Worm (Caenorhabditis elegans) whole organism, young adult: ENCODE data around the gene K08H2.10.

Source experiments
- B0035.1 ChIP-seq: sonication (generic microtip); optimal IDR thresholded peaks from 2 replicates; lab custom pipeline; 2016; ENCODE audit warnings: missing genetic modification characterization, mild to moderate bottlenecking, missing compliant biosample characterization, missing genotype, missing genetic modification reagents
- B0261.1 ChIP-seq: sonication (generic microtip); optimal IDR thresholded peaks from 2 replicates; lab custom pipeline; 2016; ENCODE audit warnings: mild to moderate bottlenecking, missing genetic modification characterization, moderate library complexity, missing compliant biosample characterization
- B0336.3 ChIP-seq: fragments of 200-800 bp; sonication (Bioruptor generic); IDR thresholded peaks from 2 replicates; pipeline ENCODE4 v1.3.6; 2022; ENCODE audit warnings: missing genetic modification characterization, missing compliant biosample characterization
- D2030.7 ChIP-seq: fragments of 200-800 bp; sonication (Bioruptor generic); IDR thresholded peaks from 2 replicates; pipeline ENCODE4 v1.3.6; 2022; ENCODE audit warnings: missing genetic modification reagents, missing genetic modification characterization, missing compliant biosample characterization
- F10E7.11 ChIP-seq: sonication (generic microtip); optimal IDR thresholded peaks from 2 replicates; lab custom pipeline; 2017; ENCODE audit warnings: mild to moderate bottlenecking, missing genetic modification characterization, moderate library complexity, missing compliant biosample characterization
- F37B4.10 ChIP-seq: fragments of 200-800 bp; sonication (Bioruptor generic); IDR thresholded peaks from 2 replicates; pipeline ENCODE4 v1.3.6; 2022; ENCODE audit warnings: missing genetic modification characterization, missing compliant biosample characterization
- Y56A3A.18 ChIP-seq: fragments of 200-800 bp; sonication (Bioruptor generic); IDR thresholded peaks from 2 replicates; pipeline ENCODE4 v1.3.6; 2022; ENCODE audit warnings: missing genetic modification reagents, missing genetic modification characterization, missing compliant biosample characterization
- ama-1 ChIP-seq, 3 experiments: fragments of 150-350 bp in 1 of 3; sonication (generic microtip) in 2 of 3; optimal IDR thresholded peaks; 2 replicates each; lab custom pipeline; 2014 to 2018; ENCODE audit warnings: missing biosample characterization in 2 of 3, missing genetic modification characterization in 2 of 3, missing genetic modification reagents in 2 of 3
- attf-6 ChIP-seq: fragments of 200-800 bp; sonication (Bioruptor generic); IDR thresholded peaks from 2 replicates; pipeline ENCODE4 v1.3.6; 2022; ENCODE audit warnings: missing genetic modification reagents, missing genetic modification characterization, missing compliant biosample characterization
- cebp-1 ChIP-seq, 2 experiments: fragments of 200-800 bp in 1 of 2; sonication (Bioruptor generic) in 1 of 2; sonication (generic microtip) in 1 of 2; IDR thresholded peaks in 1 of 2; optimal IDR thresholded peaks in 1 of 2; 2 replicates each; pipeline versions ENCODE4 v1.3.6 to Lab custom; 2017 to 2022; ENCODE audit warnings: missing compliant biosample characterization in 2 of 2, missing genetic modification characterization in 2 of 2, mild to moderate bottlenecking in 1 of 2, missing genetic modification reagents in 1 of 2, moderate library complexity in 1 of 2
- ceh-100 ChIP-seq: fragments of 200-800 bp; sonication (Bioruptor generic); IDR thresholded peaks from 2 replicates; pipeline ENCODE4 v1.3.6; 2022; ENCODE audit warnings: missing genetic modification reagents, missing genetic modification characterization, missing compliant biosample characterization
- ceh-27 ChIP-seq: fragments of 200-800 bp; sonication (Bioruptor generic); optimal IDR thresholded peaks from 2 replicates; lab custom pipeline; 2018; ENCODE audit warnings: mild to moderate bottlenecking, missing genetic modification characterization, moderate library complexity, missing compliant biosample characterization
- ceh-40 ChIP-seq: fragments of 200-800 bp; sonication (Bioruptor generic); IDR thresholded peaks from 2 replicates; pipeline ENCODE4 v1.3.6; 2022; ENCODE audit warnings: missing genetic modification characterization, missing compliant biosample characterization
- ceh-58 ChIP-seq: fragments of 200-800 bp; sonication (Bioruptor generic); IDR thresholded peaks from 2 replicates; pipeline ENCODE4 v1.3.6; 2022; ENCODE audit warnings: missing genetic modification characterization, missing compliant biosample characterization
- ceh-79 ChIP-seq: sonication (generic microtip); optimal IDR thresholded peaks from 2 replicates; lab custom pipeline; 2017; ENCODE audit warnings: mild to moderate bottlenecking, missing genetic modification characterization, missing compliant biosample characterization
- die-1 ChIP-seq: sonication (generic microtip); optimal IDR thresholded peaks from 2 replicates; lab custom pipeline; 2016; ENCODE audit warnings: missing genotype, mild to moderate bottlenecking, missing genetic modification characterization, missing compliant biosample characterization
- dox-1 ChIP-seq: fragments of 200-800 bp; sonication (Bioruptor generic); IDR thresholded peaks from 2 replicates; pipeline ENCODE4 v1.3.6; 2022; ENCODE audit warnings: missing genetic modification reagents, missing genetic modification characterization, missing compliant biosample characterization
- dpff-1 ChIP-seq: sonication (generic microtip); optimal IDR thresholded peaks from 2 replicates; lab custom pipeline; 2017; ENCODE audit warnings: mild to moderate bottlenecking, missing genetic modification characterization, missing compliant biosample characterization
- dpl-1 ChIP-seq: fragments of 150-350 bp; optimal IDR thresholded peaks from 2 replicates; lab custom pipeline; 2014; ENCODE audit warnings: missing biosample characterization, missing genetic modification reagents, missing genetic modification characterization
- ekl-4 ChIP-seq: fragments of 200-800 bp; sonication (Bioruptor generic); IDR thresholded peaks from 2 replicates; pipeline ENCODE4 v1.3.6; 2022; ENCODE audit warnings: missing genetic modification reagents, missing genetic modification characterization, missing compliant biosample characterization
- him-1 ChIP-seq: sonication (generic microtip); optimal IDR thresholded peaks from 2 replicates; lab custom pipeline; 2016; ENCODE audit warnings: missing genotype, missing genetic modification reagents, missing genetic modification characterization, missing compliant biosample characterization
- hlh-12 ChIP-seq: sonication (generic microtip); optimal IDR thresholded peaks from 2 replicates; lab custom pipeline; 2016; ENCODE audit warnings: missing genetic modification characterization, missing compliant biosample characterization
- hmg-1.2 ChIP-seq: fragments of 200-800 bp; sonication (Bioruptor generic); IDR thresholded peaks from 2 replicates; pipeline ENCODE4 v1.3.6; 2022; ENCODE audit warnings: missing genetic modification reagents, missing genetic modification characterization, missing compliant biosample characterization
- hrde-1 ChIP-seq: sonication (generic microtip); optimal IDR thresholded peaks from 2 replicates; lab custom pipeline; 2016; ENCODE audit warnings: missing genetic modification characterization, mild to moderate bottlenecking, missing compliant biosample characterization, moderate library complexity, missing genotype, missing genetic modification reagents, borderline replicate concordance
- let-607 ChIP-seq, 2 experiments: fragments of 200-800 bp in 1 of 2; sonication (Bioruptor generic) in 1 of 2; sonication (generic microtip) in 1 of 2; optimal IDR thresholded peaks; 2 replicates each; lab custom pipeline; 2016 to 2018; ENCODE audit warnings: mild to moderate bottlenecking in 2 of 2, missing compliant biosample characterization in 2 of 2, missing genetic modification characterization in 2 of 2, moderate library complexity in 2 of 2, missing genotype in 1 of 2
- lin-26 ChIP-seq: fragments of 200-800 bp; sonication (Bioruptor generic); IDR thresholded peaks from 2 replicates; pipeline ENCODE4 v1.3.6; 2022; ENCODE audit warnings: missing genetic modification reagents, missing genetic modification characterization, missing compliant biosample characterization
- lin-35 ChIP-seq, 3 experiments: fragments of 150-350 bp in 2 of 3; sonication (generic microtip) in 1 of 3; optimal IDR thresholded peaks; 2 replicates each; lab custom pipeline; 2014 to 2018; ENCODE audit warnings: missing biosample characterization in 3 of 3, missing genetic modification characterization in 3 of 3, missing genetic modification reagents in 3 of 3
- madf-6 ChIP-seq: fragments of 200-800 bp; sonication (Bioruptor generic); IDR thresholded peaks from 2 replicates; pipeline ENCODE4 v1.3.6; 2022; ENCODE audit warnings: missing genetic modification reagents, missing genetic modification characterization, missing compliant biosample characterization
- madf-8 ChIP-seq: fragments of 200-800 bp; sonication (Bioruptor generic); conservative IDR thresholded peaks from 2 replicates; pipeline ENCODE4 v1.3.6; 2022; ENCODE audit warnings: missing genetic modification reagents, missing genetic modification characterization, missing compliant biosample characterization
- mel-28 ChIP-seq: sonication (generic microtip); optimal IDR thresholded peaks from 2 replicates; lab custom pipeline; 2016; ENCODE audit warnings: borderline replicate concordance, mild to moderate bottlenecking, missing genetic modification characterization, missing compliant biosample characterization
- nfya-1 ChIP-seq: sonication (generic microtip); optimal IDR thresholded peaks from 2 replicates; lab custom pipeline; 2017; ENCODE audit warnings: antibody characterized with exemption, missing compliant biosample characterization, missing genetic modification characterization, borderline replicate concordance; ENCODE audit not compliant: insufficient read depth
- nfyb-1 ChIP-seq: fragments of 200-800 bp; sonication (Bioruptor generic); IDR thresholded peaks from 2 replicates; pipeline ENCODE4 v1.3.6; 2022; ENCODE audit warnings: missing genetic modification reagents, missing genetic modification characterization, missing compliant biosample characterization
- nhr-120 ChIP-seq: fragments of 200-800 bp; sonication (Bioruptor generic); IDR thresholded peaks from 2 replicates; pipeline ENCODE4 v1.3.6; 2022; ENCODE audit warnings: missing genetic modification characterization, missing compliant biosample characterization
- nhr-90 ChIP-seq: sonication (generic microtip); optimal IDR thresholded peaks from 2 replicates; lab custom pipeline; 2016; ENCODE audit warnings: missing genotype, mild to moderate bottlenecking, missing genetic modification characterization, missing compliant biosample characterization
- pbrm-1 ChIP-seq: fragments of 200-800 bp; sonication (Bioruptor generic); IDR thresholded peaks from 2 replicates; pipeline ENCODE4 v1.3.6; 2022; ENCODE audit warnings: missing genetic modification reagents, missing genetic modification characterization, missing compliant biosample characterization
- rec-8 ChIP-seq, 2 experiments: sonication (generic microtip); optimal IDR thresholded peaks; 2 replicates each; lab custom pipeline; 2016; ENCODE audit warnings: mild to moderate bottlenecking in 2 of 2, missing genetic modification characterization in 2 of 2, missing genetic modification reagents in 2 of 2, missing genotype in 2 of 2, missing biosample characterization in 1 of 2, missing compliant biosample characterization in 1 of 2, moderate library complexity in 1 of 2
- rpc-1 ChIP-seq, 2 experiments: fragments of 150-350 bp in 1 of 2; sonication (generic microtip) in 1 of 2; optimal IDR thresholded peaks; 2 replicates each; lab custom pipeline; 2014 to 2018; ENCODE audit warnings: missing biosample characterization in 1 of 2, missing genetic modification characterization in 1 of 2, missing genetic modification reagents in 1 of 2, missing genotype in 1 of 2
- sdz-38 ChIP-seq: sonication (generic microtip); optimal IDR thresholded peaks from 2 replicates; lab custom pipeline; 2016; ENCODE audit warnings: missing genotype, missing genetic modification characterization, missing compliant biosample characterization
- snpc-1.3 ChIP-seq: sonication (generic microtip); optimal IDR thresholded peaks from 2 replicates; lab custom pipeline; 2017; ENCODE audit warnings: missing genetic modification characterization, mild to moderate bottlenecking, missing compliant biosample characterization, antibody characterized with exemption, moderate library complexity, missing genotype, missing genetic modification reagents; ENCODE audit not compliant: insufficient read depth
- snpc-3.4 ChIP-seq: sonication (generic microtip); optimal IDR thresholded peaks from 2 replicates; lab custom pipeline; 2017; ENCODE audit warnings: missing genetic modification characterization, mild to moderate bottlenecking, missing compliant biosample characterization, antibody characterized with exemption, moderate library complexity, missing genotype, missing genetic modification reagents
- tbp1 ChIP-seq: fragments of 200-800 bp; sonication (Bioruptor generic); optimal IDR thresholded peaks from 2 replicates; lab custom pipeline; 2018; ENCODE audit warnings: mild to moderate bottlenecking, missing genetic modification characterization, missing compliant biosample characterization
- ztf-18 ChIP-seq: sonication (generic microtip); optimal IDR thresholded peaks from 2 replicates; lab custom pipeline; 2016; ENCODE audit warnings: missing genotype, mild to moderate bottlenecking, missing genetic modification characterization, missing compliant biosample characterization
- ztf-25 ChIP-seq: fragments of 200-800 bp; sonication (Bioruptor generic); IDR thresholded peaks from 2 replicates; pipeline ENCODE4 v1.3.6; 2022; ENCODE audit warnings: missing genetic modification reagents, missing genetic modification characterization, missing compliant biosample characterization

The K08H2.10 gene

ce11 chrX:13284091-13284490 lies 26.5 kb downstream of the K08H2.10 start, which contains the start of gene cyp-14A4:
cyp-14A4 (minus strand) TSS chrX:13284197.
- TF ChIP-seq nfya-1 (tag; lab: Kevin White, UChicago) (no peak), him-1 (tag; lab: Kevin White, UChicago) (no peak)
- TF ChIP-seq, all 124 proteins: peak for 0

ce11 chrX:13284618-13285017 lies 27.0 kb downstream of the K08H2.10 start:
- TF ChIP-seq ceh-27 (GFP tag; lab: Kevin White, UChicago) = no peak
- TF ChIP-seq ztf-18 (tag; lab: Kevin White, UChicago) = peak; percentile 40
- no peak for TF ChIP-seq ama-1 (optimal IDR thresholded peaks at IDR 0.05; lab: Kevin White, UChicago)
- peak in 1 of 2 experiments; percentile 14 for TF ChIP-seq ama-1 (GFP tag; optimal IDR thresholded peaks at IDR 0.05; lab: Kevin White, UChicago)
- 0 out of 2 replicates have a peak, but pooled peaks have one; percentile 35 for TF ChIP-seq Y56A3A.18 (GFP tag; lab: Robert Waterston, UW)
- TF ChIP-seq sdz-38 = no peak
- no peak for TF ChIP-seq F37B4.10 (GFP tag; lab: Robert Waterston, UW)
- TF ChIP-seq B0336.3 = no peak
- TF ChIP-seq ceh-100 (GFP tag; lab: Robert Waterston, UW) = no peak
- TF ChIP-seq ceh-58 (GFP tag; lab: Robert Waterston, UW) = no peak
- TF ChIP-seq nfyb-1 (GFP tag; lab: Robert Waterston, UW) = peak; percentile 64
- no peak for TF ChIP-seq ekl-4 (GFP tag; lab: Robert Waterston, UW)
- TF ChIP-seq mel-28 (tag; lab: Kevin White, UChicago) = no peak
- peak; percentile 44; the same call in 1 of the 2 replicates for TF ChIP-seq hmg-1.2 (GFP tag; lab: Robert Waterston, UW)
- TF ChIP-seq attf-6 (GFP tag; lab: Robert Waterston, UW) = peak; percentile 65
- TF ChIP-seq lin-26 = peak; percentile 87
- TF ChIP-seq ceh-40 (GFP tag; lab: Robert Waterston, UW) = no peak
- peak; percentile 87 for TF ChIP-seq tbp1 (GFP tag; lab: Kevin White, UChicago)
- no peak for TF ChIP-seq madf-8 (GFP tag; lab: Robert Waterston, UW)
- TF ChIP-seq die-1 (tag; lab: Kevin White, UChicago) = peak; percentile 76
- TF ChIP-seq nhr-90 = peak; percentile 65
- peak in 1 of 2 experiments; percentile 7 for TF ChIP-seq let-607 (tag; optimal IDR thresholded peaks at IDR 0.05; lab: Kevin White, UChicago)
- TF ChIP-seq F10E7.11 (tag; lab: Kevin White, UChicago) = no peak
- TF ChIP-seq cebp-1 (GFP tag; IDR thresholded peaks at IDR 0.05; lab: Robert Waterston, UW) = peak; percentile 26; the same call in 1 of the 2 replicates
- no peak for TF ChIP-seq cebp-1 (tag; optimal IDR thresholded peaks at IDR 0.05; lab: Kevin White, UChicago)
- TF ChIP-seq snpc-1.3 = peak; percentile 45
- TF ChIP-seq lin-35 (GFP tag; optimal IDR thresholded peaks at IDR 0.05; lab: Kevin White, UChicago) = no peak
- peak; percentile 40; the same call in 1 of the 2 replicates for TF ChIP-seq dox-1
- peak; percentile 75 for TF ChIP-seq rpc-1 (optimal IDR thresholded peaks at IDR 0.05; lab: Kevin White, UChicago)
- TF ChIP-seq rpc-1 (tag; optimal IDR thresholded peaks at IDR 0.05; lab: Kevin White, UChicago) = peak; percentile 90
- no peak for TF ChIP-seq B0035.1 (tag; lab: Kevin White, UChicago)
- TF ChIP-seq snpc-3.4 (tag; lab: Kevin White, UChicago) = peak; percentile 50
- peak; percentile 32 to 46 for TF ChIP-seq rec-8 (tag; optimal IDR thresholded peaks at IDR 0.05; lab: Kevin White, UChicago)
- no peak for TF ChIP-seq dpl-1
- no peak for TF ChIP-seq dpff-1 (tag; lab: Kevin White, UChicago)
- TF ChIP-seq hrde-1 (tag; lab: Kevin White, UChicago) = peak; percentile 3
- peak; percentile 19; the same call in 1 of the 2 replicates for TF ChIP-seq madf-6 (GFP tag; lab: Robert Waterston, UW)
- TF ChIP-seq pbrm-1 = peak; percentile 62; the same call in 1 of the 2 replicates
- TF ChIP-seq him-1 (tag; lab: Kevin White, UChicago) = peak; percentile 65
- 0 out of 2 replicates have a peak, but pooled peaks have one; percentile 50 for TF ChIP-seq nhr-120 (GFP tag; lab: Robert Waterston, UW)
- no peak for TF ChIP-seq ceh-79
- peak; percentile 65 for TF ChIP-seq D2030.7 (GFP tag; lab: Robert Waterston, UW)
- TF ChIP-seq B0261.1 = peak; percentile 80
- TF ChIP-seq ztf-25 (GFP tag; lab: Robert Waterston, UW) = 0 out of 2 replicates have a peak, but pooled peaks have one; percentile 73
- TF ChIP-seq hlh-12 (tag; lab: Kevin White, UChicago) = no peak
